Fruit fly (Drosophila melanogaster): ENCODE measurements around the gene ABCB7.

The ABCB7 gene

dm6 chr3L:1637652-1638051, 19.4 kb downstream of the ABCB7 start, which contains the start of gene nSyb:
nSyb (minus strand) TSS chr3L:1637752.
- no peak for TF ChIP-seq dsf (GFP tag; optimal IDR thresholded peaks at IDR 0.05; ENCODE audit: borderline replicate concordance)
- no peak for TF ChIP-seq Vsx2 (GFP tag; optimal IDR thresholded peaks at IDR 0.05; ENCODE audit: partially characterized antibody)
- no peak for TF ChIP-seq pan (optimal IDR thresholded peaks at IDR 0.05)
- no peak for TF ChIP-seq CG32264 (GFP tag; optimal IDR thresholded peaks at IDR 0.05)
- no peak for TF ChIP-seq fru (GFP tag; optimal IDR thresholded peaks at IDR 0.05)
- TF ChIP-seq Myc (optimal IDR thresholded peaks at IDR 0.05) = no peak
- no peak for TF ChIP-seq brk (GFP tag; optimal IDR thresholded peaks at IDR 0.05)
- TF ChIP-seq HLH106 (tag; optimal IDR thresholded peaks at IDR 0.05) = no peak
- TF ChIP-seq Sp1 (GFP tag; optimal IDR thresholded peaks at IDR 0.05) = no peak
- no peak for TF ChIP-seq lola (GFP tag; optimal IDR thresholded peaks at IDR 0.05)
- TF ChIP-seq Hr78 (GFP tag; optimal IDR thresholded peaks at IDR 0.05) = no peak
- TF ChIP-seq Mio (GFP tag; optimal IDR thresholded peaks at IDR 0.05) = no peak
- TF ChIP-seq Rel (GFP tag; optimal IDR thresholded peaks at IDR 0.05) = no peak
- TF ChIP-seq Rel (tag; optimal IDR thresholded peaks at IDR 0.05) = no peak
- TF ChIP-seq tai (GFP tag; optimal IDR thresholded peaks at IDR 0.05) = no peak
- no peak for TF ChIP-seq Dif (GFP tag; optimal IDR thresholded peaks at IDR 0.05; ENCODE audit: partially characterized antibody)
- no peak for TF ChIP-seq sv (GFP tag; optimal IDR thresholded peaks at IDR 0.05)
- TF ChIP-seq rgr (GFP tag; optimal IDR thresholded peaks at IDR 0.05) = no peak
- no peak for TF ChIP-seq h (GFP tag; optimal IDR thresholded peaks at IDR 0.05)
- no peak for TF ChIP-seq jim (GFP tag; optimal IDR thresholded peaks at IDR 0.05)
- TF ChIP-seq woc (GFP tag; optimal IDR thresholded peaks at IDR 0.05) = no peak

- peak; percentile 54 for TF ChIP-seq Sp1 (GFP tag; optimal IDR thresholded peaks at IDR 0.05)
- peak; percentile 77 for TF ChIP-seq dmrt93B (GFP tag; optimal IDR thresholded peaks at IDR 0.05)
- peak; percentile 56 for TF ChIP-seq CG32264 (GFP tag; optimal IDR thresholded peaks at IDR 0.05)
- TF ChIP-seq rgr (GFP tag; optimal IDR thresholded peaks at IDR 0.05) = peak; percentile 88
- no peak for TF ChIP-seq lola (GFP tag; optimal IDR thresholded peaks at IDR 0.05)
- peak; percentile 89 for TF ChIP-seq HLH106 (tag; optimal IDR thresholded peaks at IDR 0.05)
- no peak for TF ChIP-seq Dfd (GFP tag; optimal IDR thresholded peaks at IDR 0.05)
- TF ChIP-seq Hnf4 (GFP tag; optimal IDR thresholded peaks at IDR 0.05) = no peak
- no peak for TF ChIP-seq usp (GFP tag; optimal IDR thresholded peaks at IDR 0.05)
- TF ChIP-seq Hr78 (GFP tag; optimal IDR thresholded peaks at IDR 0.05) = no peak
- TF ChIP-seq psq (GFP tag; optimal IDR thresholded peaks at IDR 0.05) = peak; percentile 62
- no peak for TF ChIP-seq Rel (GFP tag; optimal IDR thresholded peaks at IDR 0.05)
- peak; percentile 16 for TF ChIP-seq Rel (tag; optimal IDR thresholded peaks at IDR 0.05)
- TF ChIP-seq pan (optimal IDR thresholded peaks at IDR 0.05) = no peak
- peak; percentile 83 for TF ChIP-seq ey (GFP tag; optimal IDR thresholded peaks at IDR 0.05)
- TF ChIP-seq CG9705 (GFP tag; optimal IDR thresholded peaks at IDR 0.05) = peak; percentile 79
- no peak for TF ChIP-seq Mio (GFP tag; optimal IDR thresholded peaks at IDR 0.05)
- TF ChIP-seq Jra (GFP tag; optimal IDR thresholded peaks at IDR 0.05) = no peak
- TF ChIP-seq jim (GFP tag; optimal IDR thresholded peaks at IDR 0.05) = no peak
- TF ChIP-seq foxo (GFP tag; optimal IDR thresholded peaks at IDR 0.05) = peak in 1 of 2 experiments; percentile 89
- TF ChIP-seq tai (GFP tag; optimal IDR thresholded peaks at IDR 0.05) = no peak
- peak; percentile 71 for TF ChIP-seq OdsH (GFP tag; optimal IDR thresholded peaks at IDR 0.05)
- TF ChIP-seq sage (GFP tag; optimal IDR thresholded peaks at IDR 0.05) = no peak
- TF ChIP-seq Abd-B (GFP tag; optimal IDR thresholded peaks at IDR 0.05) = no peak
- TF ChIP-seq woc (GFP tag; optimal IDR thresholded peaks at IDR 0.05) = peak; percentile 94
- no peak for TF ChIP-seq CrebA (GFP tag; optimal IDR thresholded peaks at IDR 0.05; ENCODE audit: borderline replicate concordance)
- TF ChIP-seq GATAd (GFP tag; optimal IDR thresholded peaks at IDR 0.05) = no peak
- peak; percentile 82 for TF ChIP-seq br (GFP tag; optimal IDR thresholded peaks at IDR 0.05)
- peak; percentile 86 for TF ChIP-seq fru (GFP tag; optimal IDR thresholded peaks at IDR 0.05)
- TF ChIP-seq sv (GFP tag; optimal IDR thresholded peaks at IDR 0.05) = peak; percentile 62
- no peak for TF ChIP-seq Dif (GFP tag; optimal IDR thresholded peaks at IDR 0.05; ENCODE audit: partially characterized antibody)
- peak; percentile 86 for TF ChIP-seq h (GFP tag; optimal IDR thresholded peaks at IDR 0.05)
- no peak for TF ChIP-seq dsf (GFP tag; optimal IDR thresholded peaks at IDR 0.05; ENCODE audit: borderline replicate concordance)
- peak; percentile 8 for TF ChIP-seq Hr83 (GFP tag; optimal IDR thresholded peaks at IDR 0.05; ENCODE audit: poor library complexity, severe bottlenecking)
- no peak for TF ChIP-seq Vsx2 (GFP tag; optimal IDR thresholded peaks at IDR 0.05; ENCODE audit: partially characterized antibody)
- TF ChIP-seq brk (GFP tag; optimal IDR thresholded peaks at IDR 0.05) = no peak
- no peak for TF ChIP-seq Myc (optimal IDR thresholded peaks at IDR 0.05)
Measured at dm6 chr3L:1639185-1639812, 21.1 kb downstream of the ABCB7 start, which contains the start of the genes Mettl2 and Bgb. Mettl2 (minus strand) TSS chr3L:1639235. Bgb (plus strand) TSS chr3L:1639711.

Measured in whole organism, wandering third instar larva.